Worm (Caenorhabditis elegans) whole organism, L4 larva: Measurements from ENCODE around the gene daf-11.

Experiments
- D1046.2 ChIP-seq: fragments of 200-800 bp; sonication (Bioruptor generic); IDR thresholded peaks from 2 replicates; pipeline ENCODE4 v1.3.6; 2022; ENCODE audit warnings: missing genetic modification characterization, missing compliant biosample characterization
- F10B5.3 ChIP-seq: sonication (generic microtip); optimal IDR thresholded peaks from 2 replicates; lab custom pipeline; 2016; ENCODE audit warnings: mild to moderate bottlenecking, missing genetic modification characterization, missing compliant biosample characterization
- F44E2.7 ChIP-seq: fragments of 200-800 bp; sonication (Bioruptor generic); IDR thresholded peaks from 2 replicates; pipeline ENCODE4 v2.1.2; 2022; ENCODE audit warnings: missing genetic modification characterization, missing compliant biosample characterization
- F49E8.2 ChIP-seq: sonication (generic microtip); optimal IDR thresholded peaks from 2 replicates; lab custom pipeline; 2016; ENCODE audit warnings: missing compliant biosample characterization, mild to moderate bottlenecking, missing genetic modification characterization, borderline replicate concordance
- R02D3.7 ChIP-seq: fragments of 150-350 bp; sonication (generic microtip); optimal IDR thresholded peaks from 3 replicates; lab custom pipeline; 2014; ENCODE audit warnings: missing biosample characterization, missing genetic modification characterization
- T20F7.1 ChIP-seq: fragments of 200-800 bp; sonication (Bioruptor generic); optimal IDR thresholded peaks from 2 replicates; lab custom pipeline; 2018; ENCODE audit warnings: mild to moderate bottlenecking, missing genetic modification characterization, missing compliant biosample characterization
- Y105C5A.15 ChIP-seq: fragments of 200-800 bp; sonication (Bioruptor generic); IDR thresholded peaks from 2 replicates; pipeline ENCODE4 v1.3.6; 2022; ENCODE audit warnings: missing genetic modification characterization, missing compliant biosample characterization
- Y48G9A.11 ChIP-seq: fragments of 200-800 bp; sonication (Bioruptor generic); IDR thresholded peaks from 2 replicates; pipeline ENCODE4 v1.3.6; 2022; ENCODE audit warnings: missing genetic modification reagents, missing genetic modification characterization, missing compliant biosample characterization
- ZK337.2 ChIP-seq: fragments of 200-800 bp; sonication (Bioruptor generic); IDR thresholded peaks from 2 replicates; pipeline ENCODE4 v1.3.6; 2022; ENCODE audit warnings: missing genetic modification reagents, missing genetic modification characterization, missing compliant biosample characterization
- ZK546.5 ChIP-seq, 2 experiments: sonication (generic microtip); optimal IDR thresholded peaks; 2 replicates each; lab custom pipeline; 2017; ENCODE audit warnings: missing biosample characterization in 2 of 2, missing genetic modification characterization in 2 of 2
- ceh-20 ChIP-seq: fragments of 200-800 bp; sonication (Bioruptor generic); IDR thresholded peaks from 2 replicates; pipeline ENCODE4 v1.3.6; 2022; ENCODE audit warnings: missing genetic modification reagents, missing genetic modification characterization, missing compliant biosample characterization
- ceh-28 ChIP-seq: fragments of 150-350 bp; optimal IDR thresholded peaks from 2 replicates; lab custom pipeline; 2014; ENCODE audit warnings: missing biosample characterization, missing genetic modification reagents, missing genetic modification characterization
- ceh-44 ChIP-seq: fragments of 200-800 bp; sonication (Bioruptor generic); IDR thresholded peaks from 2 replicates; pipeline ENCODE4 v1.3.6; 2022; ENCODE audit warnings: missing genetic modification reagents, missing genetic modification characterization, missing compliant biosample characterization
- ceh-62 ChIP-seq: sonication (generic microtip); optimal IDR thresholded peaks from 2 replicates; lab custom pipeline; 2017; ENCODE audit warnings: missing biosample characterization, missing genetic modification characterization
- cey-2 ChIP-seq: sonication (generic microtip); optimal IDR thresholded peaks from 3 replicates; lab custom pipeline; 2017; ENCODE audit warnings: missing genetic modification characterization, mild to moderate bottlenecking, missing compliant biosample characterization, antibody characterized with exemption, borderline replicate concordance; ENCODE audit not compliant: insufficient read depth
- daf-12 ChIP-seq: fragments of 150-350 bp; optimal IDR thresholded peaks from 2 replicates; lab custom pipeline; 2014; ENCODE audit warnings: missing biosample characterization, missing genetic modification reagents, missing genetic modification characterization
- daf-16 ChIP-seq, 3 experiments: sonication (generic microtip); optimal IDR thresholded peaks; 2 replicates each; lab custom pipeline; 2016 to 2017; ENCODE audit warnings: missing genetic modification characterization in 3 of 3, missing genetic modification reagents in 3 of 3, mild to moderate bottlenecking in 2 of 3, missing compliant biosample characterization in 2 of 3, missing biosample characterization in 1 of 3, moderate library complexity in 1 of 3
- daf-19 ChIP-seq: fragments of 200-800 bp; sonication (Bioruptor generic); conservative IDR thresholded peaks from 2 replicates; pipeline ENCODE4 v1.3.6; 2022; ENCODE audit warnings: missing genetic modification characterization, missing compliant biosample characterization
- dve-1 ChIP-seq: sonication (generic microtip); optimal IDR thresholded peaks from 2 replicates; lab custom pipeline; 2017; ENCODE audit warnings: antibody characterized with exemption, mild to moderate bottlenecking, missing genetic modification characterization, missing compliant biosample characterization; ENCODE audit not compliant: insufficient read depth
- egl-27 ChIP-seq: sonication (generic microtip); optimal IDR thresholded peaks from 3 replicates; lab custom pipeline; 2017; ENCODE audit warnings: missing biosample characterization, missing genetic modification reagents, missing genetic modification characterization
- gei-8 ChIP-seq: fragments of 200-800 bp; sonication (Bioruptor generic); optimal IDR thresholded peaks from 2 replicates; lab custom pipeline; 2018; ENCODE audit warnings: mild to moderate bottlenecking, missing genetic modification characterization, missing compliant biosample characterization
- lin-1 ChIP-seq: fragments of 200-800 bp; sonication (Bioruptor generic); IDR thresholded peaks from 2 replicates; pipeline ENCODE4 v1.3.6; 2022; ENCODE audit warnings: missing genetic modification reagents, missing genetic modification characterization, missing compliant biosample characterization
- lin-15B ChIP-seq: fragments of 150-350 bp; sonication (generic microtip); optimal IDR thresholded peaks from 3 replicates; lab custom pipeline; 2014; ENCODE audit warnings: missing biosample characterization, missing genetic modification characterization
- lin-38 ChIP-seq: fragments of 200-800 bp; sonication (Bioruptor generic); IDR thresholded peaks from 2 replicates; pipeline ENCODE4 v1.3.6; 2022; ENCODE audit warnings: missing genetic modification reagents, missing genetic modification characterization, missing compliant biosample characterization
- lsy-2 ChIP-seq, 2 experiments: fragments of 150-350 bp in 1 of 2; sonication (generic microtip) in 1 of 2; optimal IDR thresholded peaks; 2 replicates each; lab custom pipeline; 2014 to 2017; ENCODE audit warnings: missing biosample characterization in 2 of 2, missing genetic modification characterization in 2 of 2
- mep-1 ChIP-seq: fragments of 150-350 bp; sonication (generic microtip); optimal IDR thresholded peaks from 3 replicates; lab custom pipeline; 2014; ENCODE audit warnings: missing biosample characterization, missing genetic modification characterization
- mxl-2 ChIP-seq: fragments of 200-800 bp; sonication (Bioruptor generic); conservative IDR thresholded peaks from 2 replicates; pipeline ENCODE4 v1.3.6; 2022; ENCODE audit warnings: missing genetic modification reagents, missing genetic modification characterization, missing compliant biosample characterization
- mxl-3 ChIP-seq: fragments of 200-800 bp; sonication (Bioruptor generic); optimal IDR thresholded peaks from 2 replicates; lab custom pipeline; 2018; ENCODE audit warnings: mild to moderate bottlenecking, missing genetic modification characterization, missing compliant biosample characterization
- nhr-10 ChIP-seq: fragments of 150-350 bp; optimal IDR thresholded peaks from 2 replicates; lab custom pipeline; 2014; ENCODE audit warnings: missing biosample characterization, missing genetic modification characterization
- nhr-77 ChIP-seq: fragments of 150-350 bp; optimal IDR thresholded peaks from 2 replicates; lab custom pipeline; 2014; ENCODE audit warnings: missing biosample characterization, missing genetic modification characterization
- pha-4 ChIP-seq, 2 experiments: fragments of 150-350 bp in 1 of 2; fragments of 200-800 bp in 1 of 2; sonication (Bioruptor generic) in 1 of 2; IDR thresholded peaks in 1 of 2; optimal IDR thresholded peaks in 1 of 2; 2 replicates each; pipeline versions ENCODE4 v1.3.6 to Lab custom; 2014 to 2022; ENCODE audit warnings: missing genetic modification characterization in 2 of 2, missing genetic modification reagents in 2 of 2, missing biosample characterization in 1 of 2, missing compliant biosample characterization in 1 of 2
- pqm-1 ChIP-seq: sonication (generic microtip); optimal IDR thresholded peaks from 2 replicates; lab custom pipeline; 2017; ENCODE audit warnings: missing biosample characterization, missing genetic modification characterization
- rbr-2 ChIP-seq: sonication (generic microtip); optimal IDR thresholded peaks from 2 replicates; lab custom pipeline; 2016; ENCODE audit warnings: missing genotype, missing genetic modification characterization, missing compliant biosample characterization
- saeg-2 ChIP-seq: fragments of 200-800 bp; sonication (Bioruptor generic); IDR thresholded peaks from 2 replicates; pipeline ENCODE4 v1.3.6; 2022; ENCODE audit warnings: missing genetic modification reagents, missing genetic modification characterization, missing compliant biosample characterization
- set-16 ChIP-seq: fragments of 200-800 bp; sonication (Bioruptor generic); IDR thresholded peaks from 2 replicates; pipeline ENCODE4 v1.3.6; 2022; ENCODE audit warnings: missing genetic modification reagents, missing genetic modification characterization, missing compliant biosample characterization
- spr-3 ChIP-seq: fragments of 200-800 bp; sonication (Bioruptor generic); optimal IDR thresholded peaks from 2 replicates; lab custom pipeline; 2018; ENCODE audit warnings: mild to moderate bottlenecking, missing genetic modification characterization, missing compliant biosample characterization
- tag-97 ChIP-seq: fragments of 200-800 bp; sonication (Bioruptor generic); IDR thresholded peaks from 2 replicates; pipeline ENCODE4 v1.3.6; 2022; ENCODE audit warnings: missing genetic modification characterization, missing compliant biosample characterization
- tra-1 ChIP-seq: fragments of 200-800 bp; sonication (Bioruptor generic); IDR thresholded peaks from 2 replicates; pipeline ENCODE4 v1.3.6; 2022; ENCODE audit warnings: missing genetic modification reagents, missing genetic modification characterization, missing compliant biosample characterization
- unc-39 ChIP-seq: sonication (generic microtip); optimal IDR thresholded peaks from 2 replicates; lab custom pipeline; 2017; ENCODE audit warnings: missing biosample characterization, missing genetic modification characterization
- unc-62 ChIP-seq, 3 experiments: fragments of 150-350 bp in 1 of 3; sonication (generic microtip); optimal IDR thresholded peaks in 2 of 3; peaks in 1 of 3; 1 replicate in 1 of 3; 2 replicates in 2 of 3; lab custom pipeline; 2014 to 2017; ENCODE audit warnings: missing biosample characterization in 3 of 3, missing genetic modification characterization in 3 of 3, missing genetic modification reagents in 3 of 3, missing genotype in 1 of 3
- vab-7 ChIP-seq: fragments of 200-800 bp; sonication (Bioruptor generic); IDR thresholded peaks from 2 replicates; pipeline ENCODE4 v1.3.6; 2022; ENCODE audit warnings: missing genetic modification reagents, missing genetic modification characterization, missing compliant biosample characterization
- zag-1 ChIP-seq: fragments of 150-350 bp; optimal IDR thresholded peaks from 2 replicates; lab custom pipeline; 2014; ENCODE audit warnings: missing biosample characterization, missing genetic modification characterization
- zfp-3 ChIP-seq: fragments of 200-800 bp; sonication (Bioruptor generic); conservative IDR thresholded peaks from 2 replicates; pipeline ENCODE4 v1.3.6; 2022; ENCODE audit warnings: missing genetic modification reagents, missing genetic modification characterization, missing compliant biosample characterization
- zip-11 ChIP-seq: fragments of 200-800 bp; sonication (Bioruptor generic); IDR thresholded peaks from 2 replicates; pipeline ENCODE4 v1.3.6; 2022; ENCODE audit warnings: missing genetic modification characterization, missing compliant biosample characterization

Gene daf-11

DNA sequence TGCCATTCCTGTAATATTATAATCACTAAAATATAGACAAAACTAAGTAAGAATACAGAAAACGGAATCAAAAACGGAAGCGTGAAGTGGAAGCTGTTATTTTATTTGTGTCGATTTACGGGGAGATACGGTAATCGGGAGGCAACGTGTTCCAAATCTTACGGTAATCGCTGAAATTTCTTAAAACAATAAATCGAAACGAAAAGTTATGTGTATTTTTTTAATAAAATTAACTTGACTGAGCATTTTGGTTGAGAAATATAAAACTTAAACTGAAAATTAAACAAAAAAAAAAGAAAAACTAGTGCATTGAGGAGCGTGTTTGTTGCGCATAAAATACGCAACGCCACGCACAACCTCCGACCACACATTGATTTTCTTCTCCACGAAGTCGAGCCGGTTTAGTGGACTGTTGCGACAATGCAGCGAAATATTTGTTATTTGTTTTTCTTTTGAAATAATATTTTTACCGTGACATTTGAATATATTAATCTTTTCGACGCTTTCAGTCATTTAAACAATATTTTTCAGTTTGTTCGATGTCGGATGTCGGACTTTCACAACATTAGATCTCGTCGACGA, 38.6 kb upstream of the daf-11 start, which contains the start of the genes F55A11.1 and syx-5 (continued):
- TF ChIP-seq cey-2 (tag; lab: Kevin White, UChicago) (no peak), set-16 (GFP tag; lab: Robert Waterston, UW) (no peak), zip-11 (no peak), daf-16 (GFP tag; optimal IDR thresholded peaks at IDR 0.05; lab: Kevin White, UChicago) (peak; percentile 50 to 89), daf-16 (tag; optimal IDR thresholded peaks at IDR 0.05; lab: Kevin White, UChicago) (peak; percentile 58), nhr-77 (tag; lab: Kevin White, UChicago) (peak; percentile 46), dve-1 (tag; lab: Kevin White, UChicago) (peak; percentile 85), ceh-44 (GFP tag; lab: Robert Waterston, UW) (no peak), pha-4 (GFP tag; IDR thresholded peaks at IDR 0.05; lab: Robert Waterston, UW) (peak; percentile 57), pha-4 (tag; optimal IDR thresholded peaks at IDR 0.05; lab: Kevin White, UChicago) (no peak), spr-3 (GFP tag; lab: Kevin White, UChicago) (peak; percentile 78), D1046.2 (GFP tag; lab: Robert Waterston, UW) (no peak), ceh-20 (0 out of 2 replicates have a peak, but pooled peaks have one; percentile 45), Y105C5A.15 (no peak), ceh-62 (tag; lab: Kevin White, UChicago) (no peak), unc-39 (tag; lab: Kevin White, UChicago) (no peak), rbr-2 (tag; lab: Kevin White, UChicago) (peak; percentile 90), lin-1 (GFP tag; lab: Robert Waterston, UW) (0 out of 2 replicates have a peak, but pooled peaks have one; percentile 43), Y48G9A.11 (GFP tag; lab: Robert Waterston, UW) (no peak), vab-7 (GFP tag; lab: Robert Waterston, UW) (peak; percentile 32; the same call in 1 of the 2 replicates), F49E8.2 (tag; lab: Kevin White, UChicago) (peak; percentile 9), unc-62 (GFP tag; optimal IDR thresholded peaks at IDR 0.05 in 1 of 2; lab: Kevin White, UChicago) (no peak), unc-62 (tag; optimal IDR thresholded peaks at IDR 0.05; lab: Kevin White, UChicago) (no peak), saeg-2 (GFP tag; lab: Robert Waterston, UW) (peak; percentile 69; the same call in 1 of the 2 replicates), ZK337.2 (GFP tag; lab: Robert Waterston, UW) (no peak), mxl-3 (peak; percentile 97), tra-1 (no peak), daf-19 (GFP tag; lab: Robert Waterston, UW) (no peak), nhr-10 (tag; lab: Kevin White, UChicago) (no peak), mep-1 (tag; lab: Kevin White, UChicago) (peak; percentile 89), zfp-3 (GFP tag; lab: Robert Waterston, UW) (peak; percentile 71; the same call in 1 of the 2 replicates), F44E2.7 (no peak), tag-97 (GFP tag; lab: Robert Waterston, UW) (no peak), gei-8 (no peak), lin-15B (tag; lab: Kevin White, UChicago) (no peak), ZK546.5 (tag; optimal IDR thresholded peaks at IDR 0.05; lab: Kevin White, UChicago) (no peak)

DNA sequence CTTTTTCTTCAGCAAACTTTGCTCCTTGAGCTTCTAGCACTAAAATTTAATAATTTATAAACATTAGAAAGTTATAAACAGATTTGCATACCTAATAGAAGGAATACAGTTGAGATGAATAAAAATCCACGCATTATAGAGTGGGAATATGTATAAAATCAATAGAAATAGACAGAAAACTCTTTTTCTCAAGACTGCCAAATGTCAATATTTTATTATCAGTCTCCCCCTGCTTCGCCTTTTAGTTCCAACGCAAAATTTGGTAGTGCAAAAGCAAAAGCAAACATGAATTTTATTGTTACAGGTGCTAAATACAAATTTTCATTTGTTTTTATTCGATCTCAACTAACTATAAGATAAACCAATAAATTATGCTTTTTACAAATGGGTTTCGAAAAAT, 37.0 kb upstream of the daf-11 start, which contains the start of gene T04F3.4:
TSS of gene T04F3.4 (minus strand) at position 187 of the 400 bp plus-strand sequence.
- TF ChIP-seq lsy-2 (tag; optimal IDR thresholded peaks at IDR 0.05; lab: Kevin White, UChicago) = peak in 1 of 2 experiments; percentile 55
- TF ChIP-seq mxl-2 (GFP tag; lab: Robert Waterston, UW) = no peak
- TF ChIP-seq egl-27 = no peak
- no peak for TF ChIP-seq daf-12 (tag; lab: Kevin White, UChicago)
- TF ChIP-seq F10B5.3 (tag; lab: Kevin White, UChicago) = no peak
- TF ChIP-seq tag-97 (GFP tag; lab: Robert Waterston, UW) = no peak
- TF ChIP-seq dve-1 (tag; lab: Kevin White, UChicago) = peak; percentile 23
- no peak for TF ChIP-seq R02D3.7
- TF ChIP-seq lin-15B (tag; lab: Kevin White, UChicago) = no peak
- TF ChIP-seq pha-4 (GFP tag; IDR thresholded peaks at IDR 0.05; lab: Robert Waterston, UW) = no peak
- no peak for TF ChIP-seq pha-4 (tag; optimal IDR thresholded peaks at IDR 0.05; lab: Kevin White, UChicago)
- no peak for TF ChIP-seq zag-1 (tag; lab: Kevin White, UChicago)
- TF ChIP-seq daf-16 (GFP tag; optimal IDR thresholded peaks at IDR 0.05; lab: Kevin White, UChicago) = no peak
- TF ChIP-seq daf-16 (tag; optimal IDR thresholded peaks at IDR 0.05; lab: Kevin White, UChicago) = peak; percentile 22
- peak; percentile 31; the same call in 1 of the 2 replicates for TF ChIP-seq lin-38 (GFP tag; lab: Robert Waterston, UW)
- TF ChIP-seq pqm-1 = peak; percentile 28
- TF ChIP-seq T20F7.1 (GFP tag; lab: Kevin White, UChicago) = peak; percentile 13
- no peak for TF ChIP-seq ceh-28 (tag; lab: Kevin White, UChicago)
- TF ChIP-seq ceh-62 (tag; lab: Kevin White, UChicago) = no peak
- 0 out of 2 replicates have a peak, but pooled peaks have one; percentile 58 for TF ChIP-seq zfp-3 (GFP tag; lab: Robert Waterston, UW)
- TF ChIP-seq lin-1 (GFP tag; lab: Robert Waterston, UW) = no peak
